Worm (Caenorhabditis elegans): Measurements from ENCODE around the gene iars-1.

The iars-1 gene

ce11 chrIV:10403193-10404058, 35.0 kb downstream of the iars-1 start, which contains the start of gene gpa-7 (continued):
- TF ChIP-seq nhr-12 (tag; optimal IDR thresholded peaks at IDR 0.05) (no peak), nhr-77 (tag; optimal IDR thresholded peaks at IDR 0.05) (peak; percentile 50), pax-3 (tag; optimal IDR thresholded peaks at IDR 0.05) (peak; percentile 71), egl-13 (tag; optimal IDR thresholded peaks at IDR 0.05) (peak; percentile 86), nhr-19 (GFP tag; conservative IDR thresholded peaks at IDR 0.05) (peak; percentile 39), ztf-11 (tag; optimal IDR thresholded peaks at IDR 0.05) (peak in 1 of 2 experiments; percentile 37), swsn-7 (tag; optimal IDR thresholded peaks at IDR 0.05) (peak; percentile 76), aha-1 (tag; optimal IDR thresholded peaks at IDR 0.05) (no peak), elt-2 (tag; optimal IDR thresholded peaks at IDR 0.05) (no peak), lin-14 (GFP tag; optimal IDR thresholded peaks at IDR 0.05) (peak; percentile 96), hpl-2 (GFP tag; optimal IDR thresholded peaks at IDR 0.05) (no peak), rnt-1 (tag; optimal IDR thresholded peaks at IDR 0.05) (peak; percentile 45), irx-1 (tag; optimal IDR thresholded peaks at IDR 0.05) (peak; percentile 28), elt-3 (tag; optimal IDR thresholded peaks at IDR 0.05) (no peak), nhr-71 (tag; optimal IDR thresholded peaks at IDR 0.05) (peak; percentile 86), hlh-4 (tag; optimal IDR thresholded peaks at IDR 0.05) (no peak), snu-23 (GFP tag; optimal IDR thresholded peaks at IDR 0.05) (peak; percentile 73), ceh-90 (tag; optimal IDR thresholded peaks at IDR 0.05) (no peak), mef-2 (tag; optimal IDR thresholded peaks at IDR 0.05) (peak; percentile 43), aly-2 (tag; optimal IDR thresholded peaks at IDR 0.05) (no peak), egl-27 (tag; optimal IDR thresholded peaks at IDR 0.05) (peak in 1 of 2 experiments; percentile 39), xbp-1 (tag; optimal IDR thresholded peaks at IDR 0.05) (peak; percentile 46), ceh-88 (GFP tag; IDR thresholded peaks at IDR 0.05) (no peak), efl-1 (optimal IDR thresholded peaks at IDR 0.05) (peak; percentile 49 to 73), efl-1 (GFP tag; optimal IDR thresholded peaks at IDR 0.05 in 1 of 2) (peak; percentile 4 to 10), fkh-4 (tag; optimal IDR thresholded peaks at IDR 0.05; ENCODE audit: borderline replicate concordance) (no peak), lir-3 (tag; optimal IDR thresholded peaks at IDR 0.05; ENCODE audit: poor library complexity) (no peak), lsy-2 (tag; optimal IDR thresholded peaks at IDR 0.05) (peak; percentile 46 to 73), nhr-11 (tag; optimal IDR thresholded peaks at IDR 0.05) (no peak), fkh-10 (GFP tag; optimal IDR thresholded peaks at IDR 0.05) (peak; percentile 93), grh-1 (GFP tag; IDR thresholded peaks at IDR 0.05) (no peak), unc-130 (tag; optimal IDR thresholded peaks at IDR 0.05) (no peak), ama-1 (optimal IDR thresholded peaks at IDR 0.05) (no peak), ceh-82 (tag; optimal IDR thresholded peaks at IDR 0.05) (peak in 2 of 3 experiments; percentile 54 to 65), unc-62 (GFP tag; optimal IDR thresholded peaks at IDR 0.05) (no peak), unc-98 (GFP tag; IDR thresholded peaks at IDR 0.05) (no peak), alr-1 (tag; optimal IDR thresholded peaks at IDR 0.05; ENCODE audit: borderline replicate concordance) (no peak), nhr-20 (tag; optimal IDR thresholded peaks at IDR 0.05) (peak; percentile 57), sptf-1 (tag; optimal IDR thresholded peaks at IDR 0.05) (no peak), ces-1 (GFP tag; optimal IDR thresholded peaks at IDR 0.05) (no peak), lin-15B (tag; optimal IDR thresholded peaks at IDR 0.05) (no peak), pag-3 (tag; optimal IDR thresholded peaks at IDR 0.05; ENCODE audit: borderline replicate concordance, insufficient read depth) (no peak), nhr-84 (tag; optimal IDR thresholded peaks at IDR 0.05) (no peak), Y116A8C.19 (tag; optimal IDR thresholded peaks at IDR 0.05; ENCODE audit: borderline replicate concordance) (no peak), F16B12.6 (tag; optimal IDR thresholded peaks at IDR 0.05) (no peak), tlp-1 (tag; optimal IDR thresholded peaks at IDR 0.05) (no peak), fos-1 (tag; optimal IDR thresholded peaks at IDR 0.05) (peak; percentile 27), C04F5.9 (tag; optimal IDR thresholded peaks at IDR 0.05) (no peak), nhr-90 (tag; optimal IDR thresholded peaks at IDR 0.05; ENCODE audit: poor library complexity) (no peak), jun-1 (tag; optimal IDR thresholded peaks at IDR 0.05) (peak; percentile 49), mdl-1 (tag; optimal IDR thresholded peaks at IDR 0.05) (peak in 1 of 2 experiments; percentile 49)

Measured in whole organism, L1 larva.